Worm (Caenorhabditis elegans): Measurements from ENCODE around the gene sma-9.
A peak's percentile ranks its signal among the peaks of the same experiment; 100 is the strongest.

DNA sequence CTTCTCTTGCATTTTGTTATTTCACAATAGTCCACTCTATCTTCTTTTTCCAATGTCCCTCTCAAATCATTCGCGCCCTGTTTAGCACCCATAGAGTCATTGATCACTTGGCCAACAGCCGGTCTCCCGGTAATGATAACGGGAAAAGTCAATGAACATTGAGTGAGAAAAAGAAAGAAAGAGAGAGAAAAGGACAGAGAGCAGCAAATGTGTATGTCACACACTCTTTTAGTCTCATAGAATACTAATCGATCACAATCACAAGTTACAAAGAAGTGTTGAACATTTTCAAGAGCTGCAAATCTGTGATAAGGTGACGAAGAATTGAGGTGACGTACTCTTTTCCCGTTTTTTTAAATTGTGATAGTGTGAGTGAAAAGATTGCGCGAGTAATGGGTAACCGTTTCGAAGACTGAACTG, 3.1 kb downstream of the sma-9 start:
- TF ChIP-seq mdl-1 (tag; optimal IDR thresholded peaks at IDR 0.05) (no peak), lin-15B (tag; optimal IDR thresholded peaks at IDR 0.05) (no peak), nhr-23 (tag; optimal IDR thresholded peaks at IDR 0.05) (peak; percentile 74), jun-1 (tag; optimal IDR thresholded peaks at IDR 0.05) (peak; percentile 78), ztf-11 (tag; optimal IDR thresholded peaks at IDR 0.05) (no peak), unc-62 (GFP tag; optimal IDR thresholded peaks at IDR 0.05) (peak; percentile 28)
